Fruit fly (Drosophila melanogaster) whole organism, embryonic: ENCODE measurements around the gene CG18171.
A peak's percentile ranks its signal among the peaks of the same experiment; 100 is the strongest.

Source experiments
- Antp ChIP-seq: fragments of 200-800 bp; sonication (Bioruptor generic); optimal IDR thresholded peaks from 3 replicates; lab custom pipeline; 2016; ENCODE audit warnings: missing biosample characterization, missing genetic modification characterization
- BtbVII ChIP-seq: fragments of 200-800 bp; sonication (Bioruptor generic); optimal IDR thresholded peaks from 3 replicates; lab custom pipeline; 2017; ENCODE audit warnings: missing biosample characterization, mild to moderate bottlenecking, missing genetic modification characterization
- CG10321 ChIP-seq: fragments of 200-800 bp; sonication (Bioruptor generic); IDR thresholded peaks from 2 replicates; pipeline ENCODE4 v1.3.6; 2022; ENCODE audit warnings: missing biosample characterization, missing genetic modification characterization
- CG11696 ChIP-seq: fragments of 200-800 bp; sonication (Bioruptor generic); IDR thresholded peaks from 2 replicates; pipeline ENCODE4 v1.3.6; 2022; ENCODE audit warnings: missing biosample characterization, missing genetic modification characterization
- CG12104 ChIP-seq: fragments of 200-800 bp; sonication (Bioruptor generic); optimal IDR thresholded peaks from 3 replicates; lab custom pipeline; 2016; ENCODE audit warnings: missing biosample characterization, missing genetic modification characterization
- CG12219 ChIP-seq: fragments of 200-800 bp; sonication (Bioruptor generic); optimal IDR thresholded peaks from 3 replicates; lab custom pipeline; 2018; ENCODE audit warnings: missing biosample characterization, mild to moderate bottlenecking, missing genetic modification characterization
- CG14014 ChIP-seq: fragments of 200-800 bp; sonication (Bioruptor generic); IDR thresholded peaks from 2 replicates; pipeline ENCODE4 v1.3.6; 2022; ENCODE audit warnings: missing biosample characterization, missing genetic modification characterization
- CG1603 ChIP-seq: fragments of 200-800 bp; sonication (Bioruptor generic); optimal IDR thresholded peaks from 2 replicates; lab custom pipeline; 2019; ENCODE audit warnings: missing biosample characterization, mild to moderate bottlenecking, missing genetic modification characterization, moderate library complexity
- CG17186 ChIP-seq: fragments of 200-800 bp; sonication (Bioruptor generic); optimal IDR thresholded peaks from 3 replicates; lab custom pipeline; 2017; ENCODE audit warnings: missing biosample characterization, missing genetic modification reagents, missing genetic modification characterization
- CG17328 ChIP-seq: fragments of 200-800 bp; sonication (Bioruptor generic); IDR thresholded peaks from 2 replicates; pipeline ENCODE4 v1.3.6; 2022; ENCODE audit warnings: missing biosample characterization, missing genetic modification characterization
- CG18262 ChIP-seq: fragments of 200-800 bp; optimal IDR thresholded peaks from 3 replicates; lab custom pipeline; 2019; ENCODE audit warnings: missing biosample characterization, mild to moderate bottlenecking, missing genetic modification characterization, moderate library complexity
- CG18599 ChIP-seq: fragments of 200-800 bp; sonication (Bioruptor generic); optimal IDR thresholded peaks from 3 replicates; lab custom pipeline; 2017; ENCODE audit warnings: missing biosample characterization, missing genetic modification characterization, mild to moderate bottlenecking, moderate library complexity, missing genetic modification reagents
- CG18619 ChIP-seq: fragments of 200-800 bp; sonication (Bioruptor generic); optimal IDR thresholded peaks from 3 replicates; lab custom pipeline; 2017; ENCODE audit warnings: missing biosample characterization, mild to moderate bottlenecking, missing genetic modification characterization
- CG2678 ChIP-seq: fragments of 200-800 bp; sonication (Bioruptor generic); optimal IDR thresholded peaks from 3 replicates; lab custom pipeline; 2019; ENCODE audit warnings: missing biosample characterization, mild to moderate bottlenecking, missing genetic modification characterization, moderate library complexity
- CG33557 ChIP-seq: fragments of 200-800 bp; sonication (Bioruptor generic); optimal IDR thresholded peaks from 2 replicates; lab custom pipeline; 2019; ENCODE audit warnings: missing biosample characterization, mild to moderate bottlenecking, missing genetic modification characterization, moderate library complexity
- CG4282 ChIP-seq: fragments of 200-800 bp; sonication (Bioruptor generic); optimal IDR thresholded peaks from 2 replicates; lab custom pipeline; 2016; ENCODE audit warnings: missing biosample characterization, missing genetic modification characterization
- CG4404 ChIP-seq: fragments of 200-800 bp; sonication (Bioruptor generic); IDR thresholded peaks from 2 replicates; pipeline ENCODE4 v1.3.6; 2022; ENCODE audit warnings: missing biosample characterization, missing genetic modification characterization
- CG4707 ChIP-seq: fragments of 200-800 bp; sonication (Bioruptor generic); optimal IDR thresholded peaks from 2 replicates; lab custom pipeline; 2018; ENCODE audit warnings: missing biosample characterization, mild to moderate bottlenecking, missing genetic modification characterization, moderate library complexity
- CG4820 ChIP-seq: fragments of 200-800 bp; sonication (Bioruptor generic); optimal IDR thresholded peaks from 3 replicates; lab custom pipeline; 2016; ENCODE audit warnings: missing biosample characterization, missing genetic modification characterization
- CG6683 ChIP-seq: fragments of 200-800 bp; sonication (Bioruptor generic); optimal IDR thresholded peaks from 2 replicates; lab custom pipeline; 2017; ENCODE audit warnings: missing biosample characterization, mild to moderate bottlenecking, missing genetic modification characterization, missing genetic modification reagents
- CG7839 ChIP-seq: fragments of 200-800 bp; sonication (Bioruptor generic); optimal IDR thresholded peaks from 3 replicates; lab custom pipeline; 2018; ENCODE audit warnings: missing biosample characterization, mild to moderate bottlenecking, missing genetic modification characterization, moderate library complexity
- CG7987 ChIP-seq: fragments of 200-800 bp; sonication (Bioruptor generic); optimal IDR thresholded peaks from 2 replicates; lab custom pipeline; 2018; ENCODE audit warnings: missing biosample characterization, mild to moderate bottlenecking, missing genetic modification characterization, moderate library complexity
- CG8089 ChIP-seq: fragments of 200-800 bp; sonication (Bioruptor generic); optimal IDR thresholded peaks from 3 replicates; lab custom pipeline; 2016; ENCODE audit warnings: missing biosample characterization, missing genetic modification characterization
- CG8765 ChIP-seq: fragments of 200-800 bp; sonication (Bioruptor generic); IDR thresholded peaks from 2 replicates; pipeline ENCODE4 v1.3.6; 2022; ENCODE audit warnings: missing biosample characterization, missing genetic modification characterization
- Dad ChIP-seq: fragments of 200-800 bp; sonication (Bioruptor generic); optimal IDR thresholded peaks from 3 replicates; lab custom pipeline; 2016; ENCODE audit warnings: missing biosample characterization, missing genetic modification characterization
- Doc2 ChIP-seq: fragments of 200-800 bp; sonication (Bioruptor generic); IDR thresholded peaks from 2 replicates; pipeline ENCODE4 v1.3.6; 2022; ENCODE audit warnings: missing biosample characterization, missing genetic modification characterization
- Ets65A ChIP-seq: fragments of 200-800 bp; sonication (Bioruptor generic); peaks from one replicate; lab custom pipeline; 2016; ENCODE audit warnings: missing biosample characterization, missing genetic modification characterization
- HLHmδ ChIP-seq: fragments of 200-800 bp; sonication (Bioruptor generic); optimal IDR thresholded peaks from 2 replicates; lab custom pipeline; 2018; ENCODE audit warnings: missing biosample characterization, mild to moderate bottlenecking, missing genetic modification characterization, moderate library complexity
- Hand ChIP-seq: fragments of 200-800 bp; sonication (Bioruptor generic); optimal IDR thresholded peaks from 2 replicates; lab custom pipeline; 2017; ENCODE audit warnings: mild to moderate bottlenecking, missing biosample characterization, missing genetic modification reagents, missing genetic modification characterization
- Hr3 ChIP-seq: fragments of 200-800 bp; sonication (Bioruptor generic); optimal IDR thresholded peaks from 3 replicates; lab custom pipeline; 2016; ENCODE audit warnings: missing biosample characterization, missing genetic modification characterization
- MESR4 ChIP-seq: fragments of 200-800 bp; sonication (Bioruptor generic); optimal IDR thresholded peaks from 2 replicates; lab custom pipeline; 2018; ENCODE audit warnings: missing biosample characterization, mild to moderate bottlenecking, missing genetic modification characterization, moderate library complexity
- Meics ChIP-seq: fragments of 200-800 bp; sonication (Bioruptor generic); optimal IDR thresholded peaks from 2 replicates; lab custom pipeline; 2017; ENCODE audit warnings: missing biosample characterization, mild to moderate bottlenecking, missing genetic modification characterization
- Oli ChIP-seq: fragments of 200-800 bp; sonication (Bioruptor generic); optimal IDR thresholded peaks from 2 replicates; lab custom pipeline; 2018; ENCODE audit warnings: missing biosample characterization, mild to moderate bottlenecking, missing genetic modification characterization, moderate library complexity
- Ssrp ChIP-seq: fragments of 200-800 bp; sonication (Bioruptor generic); optimal IDR thresholded peaks from 2 replicates; lab custom pipeline; 2018; ENCODE audit warnings: missing biosample characterization, mild to moderate bottlenecking, missing genetic modification characterization, moderate library complexity
- Trl ChIP-seq, 3 experiments: fragments of >200 bp in 2 of 3; fragments of 200-800 bp in 1 of 3; sonication (Bioruptor generic) in 1 of 3; optimal IDR thresholded peaks; 2 replicates in 1 of 3; 3 replicates in 2 of 3; lab custom pipeline; 2016 to 2017; ENCODE audit warnings: missing biosample characterization in 1 of 3, missing genetic modification characterization in 1 of 3
- amos ChIP-seq: fragments of 200-800 bp; sonication (Bioruptor generic); IDR thresholded peaks from 2 replicates; pipeline ENCODE4 v1.3.6; 2022; ENCODE audit warnings: missing biosample characterization, missing genetic modification characterization; ENCODE audit not compliant: partially characterized antibody
- dmrt11E ChIP-seq: fragments of 200-800 bp; sonication (Bioruptor generic); optimal IDR thresholded peaks from 3 replicates; lab custom pipeline; 2018; ENCODE audit warnings: missing biosample characterization, mild to moderate bottlenecking, missing genetic modification characterization, moderate library complexity
- ewg ChIP-seq: fragments of 200-800 bp; sonication (Bioruptor generic); optimal IDR thresholded peaks from 3 replicates; lab custom pipeline; 2017; ENCODE audit warnings: mild to moderate bottlenecking, missing biosample characterization, missing genetic modification reagents, missing genetic modification characterization
- gce ChIP-seq: fragments of 200-800 bp; sonication (Bioruptor generic); IDR thresholded peaks from 3 replicates; pipeline ENCODE4 v1.3.6; 2022; ENCODE audit warnings: missing biosample characterization, missing genetic modification characterization
- klu ChIP-seq: fragments of 200-800 bp; sonication (Bioruptor generic); IDR thresholded peaks from 2 replicates; pipeline ENCODE4 v1.3.6; 2022; ENCODE audit warnings: missing biosample characterization, missing genetic modification characterization
- mirr ChIP-seq: fragments of 200-800 bp; sonication (Bioruptor generic); optimal IDR thresholded peaks from 3 replicates; lab custom pipeline; 2018; ENCODE audit warnings: missing biosample characterization, mild to moderate bottlenecking, missing genetic modification characterization
- nom ChIP-seq: fragments of 200-800 bp; sonication (Bioruptor generic); optimal IDR thresholded peaks from 2 replicates; lab custom pipeline; 2017; ENCODE audit warnings: missing biosample characterization, missing genetic modification characterization, mild to moderate bottlenecking, moderate library complexity, missing genetic modification reagents
- oc ChIP-seq: fragments of 200-800 bp; sonication (Bioruptor generic); optimal IDR thresholded peaks from 2 replicates; lab custom pipeline; 2018; ENCODE audit warnings: missing biosample characterization, mild to moderate bottlenecking, missing genetic modification characterization, moderate library complexity
- pnt ChIP-seq: fragments of 200-800 bp; sonication (Bioruptor generic); optimal IDR thresholded peaks from 3 replicates; lab custom pipeline; 2016; ENCODE audit warnings: missing biosample characterization, missing genetic modification characterization
- so ChIP-seq: fragments of 200-800 bp; sonication (Bioruptor generic); IDR thresholded peaks from 3 replicates; pipeline ENCODE4 v1.3.6; 2022; ENCODE audit warnings: missing biosample characterization, missing genetic modification characterization
- tin ChIP-seq: fragments of 200-800 bp; sonication (Bioruptor generic); optimal IDR thresholded peaks from 3 replicates; lab custom pipeline; 2016; ENCODE audit warnings: missing biosample characterization, missing genetic modification characterization
- trem ChIP-seq: fragments of 200-800 bp; optimal IDR thresholded peaks from 3 replicates; lab custom pipeline; 2019; ENCODE audit warnings: missing biosample characterization, mild to moderate bottlenecking, missing genetic modification characterization, moderate library complexity
- yki ChIP-seq: fragments of >200 bp; optimal IDR thresholded peaks from 3 replicates; lab custom pipeline; 2018
- zfh2 ChIP-seq: fragments of 200-800 bp; sonication (Bioruptor generic); optimal IDR thresholded peaks from 2 replicates; lab custom pipeline; 2016; ENCODE audit warnings: missing biosample characterization, missing genetic modification characterization

The CG18171 gene

dm6 chr3L:1690727-1691413 is 32.1 kb downstream of the CG18171 start (continued):
- TF ChIP-seq CG17328 (peak; percentile 50), gce (GFP tag; lab: Robert Waterston, UW) (no peak; the same call in 2 of the 3 replicates), CG12104 (GFP tag; lab: Kevin White, UChicago) (no peak), CG1603 (tag; lab: Kevin White, UChicago) (peak; percentile 23), oc (no peak), tin (GFP tag; lab: Kevin White, UChicago) (peak; percentile 54), klu (no peak), CG8089 (GFP tag; lab: Kevin White, UChicago) (peak; percentile 21), CG17186 (peak; percentile 9), CG8765 (peak; percentile 22; the same call in 1 of the 2 replicates), amos (GFP tag; lab: Robert Waterston, UW) (no peak), CG18262 (tag; lab: Kevin White, UChicago) (peak; percentile 60), Ets65A (GFP tag; lab: Kevin White, UChicago) (peak; percentile 75), CG7839 (peak; percentile 60), Oli (tag; lab: Kevin White, UChicago) (peak; percentile 8), yki (no peak), Antp (GFP tag; lab: Kevin White, UChicago) (peak; percentile 40), CG4404 (no peak), Dad (peak; percentile 27), zfh2 (GFP tag; lab: Kevin White, UChicago) (no peak), so (peak; percentile 63; the same call in 1 of the 3 replicates), ewg (GFP tag; lab: Kevin White, UChicago) (peak; percentile 6), CG11696 (no peak), CG18619 (peak; percentile 5), Ssrp (tag; lab: Kevin White, UChicago) (peak; percentile 26), CG18599 (peak; percentile 45), HLHmδ (GFP tag; lab: Kevin White, UChicago) (peak; percentile 73), Trl (optimal IDR thresholded peaks at IDR 0.05; lab: Kevin White, UChicago) (no peak), Trl (GFP tag; optimal IDR thresholded peaks at IDR 0.05; lab: Kevin White, UChicago) (no peak), CG4707 (GFP tag; lab: Kevin White, UChicago) (peak; percentile 34), CG14014 (GFP tag; lab: Robert Waterston, UW) (no peak), nom (GFP tag; lab: Kevin White, UChicago) (peak; percentile 80), BtbVII (GFP tag; lab: Kevin White, UChicago) (peak; percentile 23), MESR4 (GFP tag; lab: Kevin White, UChicago) (no peak), CG33557 (GFP tag; lab: Kevin White, UChicago) (peak; percentile 9), pnt (GFP tag; lab: Kevin White, UChicago) (peak; percentile 7), trem (tag; lab: Kevin White, UChicago) (no peak), Hand (GFP tag; lab: Kevin White, UChicago) (no peak), mirr (GFP tag; lab: Kevin White, UChicago) (peak; percentile 17), CG4282 (GFP tag; lab: Kevin White, UChicago) (no peak), CG10321 (GFP tag; lab: Robert Waterston, UW) (no peak), CG4820 (GFP tag; lab: Kevin White, UChicago) (peak; percentile 50), CG2678 (tag; lab: Kevin White, UChicago) (peak; percentile 55), CG7987 (GFP tag; lab: Kevin White, UChicago) (peak; percentile 36), Doc2 (no peak), dmrt11E (tag; lab: Kevin White, UChicago) (peak; percentile 39), Hr3 (GFP tag; lab: Kevin White, UChicago) (peak; percentile 3), Meics (GFP tag; lab: Kevin White, UChicago) (peak; percentile 28), CG6683 (GFP tag; lab: Kevin White, UChicago) (no peak), CG12219 (GFP tag; lab: Kevin White, UChicago) (peak; percentile 7)
